Worm (Caenorhabditis elegans) whole organism, young adult: ENCODE measurements around the gene vha-15.

Experiments
- B0261.1 ChIP-seq: sonication (generic microtip); optimal IDR thresholded peaks from 2 replicates; lab custom pipeline; 2016; ENCODE audit warnings: mild to moderate bottlenecking, missing genetic modification characterization, moderate library complexity, missing compliant biosample characterization
- atf-7 ChIP-seq: sonication (generic microtip); optimal IDR thresholded peaks from 2 replicates; lab custom pipeline; 2017; ENCODE audit warnings: mild to moderate bottlenecking, missing genetic modification characterization, missing compliant biosample characterization
- bed-2 ChIP-seq: fragments of 200-800 bp; sonication (Bioruptor generic); IDR thresholded peaks from 2 replicates; pipeline ENCODE4 v1.3.6; 2022; ENCODE audit warnings: missing genetic modification reagents, missing genetic modification characterization, missing compliant biosample characterization
- egl-44 ChIP-seq: fragments of 200-800 bp; sonication (Bioruptor generic); IDR thresholded peaks from 2 replicates; pipeline ENCODE4 v1.3.6; 2022; ENCODE audit warnings: missing genetic modification reagents, missing genetic modification characterization, missing compliant biosample characterization
- him-1 ChIP-seq: sonication (generic microtip); optimal IDR thresholded peaks from 2 replicates; lab custom pipeline; 2016; ENCODE audit warnings: missing genotype, missing genetic modification reagents, missing genetic modification characterization, missing compliant biosample characterization
- lin-35 ChIP-seq, 3 experiments: fragments of 150-350 bp in 2 of 3; sonication (generic microtip) in 1 of 3; optimal IDR thresholded peaks; 2 replicates each; lab custom pipeline; 2014 to 2018; ENCODE audit warnings: missing biosample characterization in 3 of 3, missing genetic modification characterization in 3 of 3, missing genetic modification reagents in 3 of 3
- lsy-27 ChIP-seq: sonication (generic microtip); optimal IDR thresholded peaks from 2 replicates; lab custom pipeline; 2017; ENCODE audit warnings: missing genetic modification characterization, mild to moderate bottlenecking, missing compliant biosample characterization, antibody characterized with exemption, missing genotype, borderline replicate concordance; ENCODE audit not compliant: insufficient read depth
- madf-8 ChIP-seq: fragments of 200-800 bp; sonication (Bioruptor generic); conservative IDR thresholded peaks from 2 replicates; pipeline ENCODE4 v1.3.6; 2022; ENCODE audit warnings: missing genetic modification reagents, missing genetic modification characterization, missing compliant biosample characterization
- mes-4 ChIP-seq: sonication (generic microtip); optimal IDR thresholded peaks from 2 replicates; lab custom pipeline; 2016; ENCODE audit warnings: missing genotype, missing genetic modification characterization, missing compliant biosample characterization
- nhr-120 ChIP-seq: fragments of 200-800 bp; sonication (Bioruptor generic); IDR thresholded peaks from 2 replicates; pipeline ENCODE4 v1.3.6; 2022; ENCODE audit warnings: missing genetic modification characterization, missing compliant biosample characterization
- nhr-27 ChIP-seq: fragments of 200-800 bp; sonication (Bioruptor generic); optimal IDR thresholded peaks from 2 replicates; lab custom pipeline; 2018; ENCODE audit warnings: mild to moderate bottlenecking, missing genetic modification characterization, moderate library complexity, missing compliant biosample characterization
- pha-4 ChIP-seq: fragments of 150-350 bp; sonication (generic microtip); optimal IDR thresholded peaks from 2 replicates; lab custom pipeline; 2014; ENCODE audit warnings: missing biosample characterization, missing genetic modification reagents, missing genetic modification characterization

DNA sequence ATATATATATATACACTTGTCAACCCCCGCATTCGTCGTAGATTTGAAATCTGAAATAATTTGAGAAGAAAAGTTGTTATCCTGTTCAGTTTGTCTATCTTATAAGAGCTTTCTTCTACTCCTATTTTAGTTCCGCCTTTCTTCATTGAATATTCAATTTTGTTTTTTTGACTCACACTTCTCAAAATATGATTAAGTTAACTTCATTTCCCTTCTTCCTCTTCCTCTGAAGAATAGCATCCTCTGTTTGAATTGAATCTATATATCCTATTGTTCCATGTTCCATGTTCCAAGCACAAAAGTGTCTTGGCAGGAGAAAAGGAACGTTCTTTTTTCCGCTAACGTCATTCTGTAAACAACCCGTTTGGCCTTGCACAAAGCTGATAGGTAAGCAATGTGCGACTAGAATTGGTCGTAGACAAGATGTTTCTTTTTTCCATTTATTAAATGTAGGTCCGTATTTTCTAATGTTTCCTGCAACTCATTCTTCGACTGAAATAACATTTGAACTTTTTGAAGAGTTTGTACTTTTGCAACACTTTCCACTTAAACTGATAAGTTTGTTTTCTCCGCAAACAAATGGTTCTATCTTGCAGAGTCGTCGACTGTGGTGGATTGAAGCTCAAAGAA, 45.7 kb upstream of the vha-15 start, which contains the start of gene gap-1:
- TF ChIP-seq B0261.1 (tag; lab: Kevin White, UChicago) (no peak), atf-7 (tag; lab: Kevin White, UChicago) (no peak), nhr-120 (no peak), lsy-27 (tag; lab: Kevin White, UChicago) (no peak), egl-44 (no peak), nhr-27 (tag; lab: Kevin White, UChicago) (no peak), pha-4 (no peak), mes-4 (tag; lab: Kevin White, UChicago) (no peak), him-1 (tag; lab: Kevin White, UChicago) (no peak), madf-8 (GFP tag; lab: Robert Waterston, UW) (no peak), bed-2 (GFP tag; lab: Robert Waterston, UW) (no peak), lin-35 (GFP tag; optimal IDR thresholded peaks at IDR 0.05; lab: Kevin White, UChicago) (no peak)
